Fruit fly (Drosophila melanogaster): ENCODE data around the gene mtg.

Gene mtg

DNA sequence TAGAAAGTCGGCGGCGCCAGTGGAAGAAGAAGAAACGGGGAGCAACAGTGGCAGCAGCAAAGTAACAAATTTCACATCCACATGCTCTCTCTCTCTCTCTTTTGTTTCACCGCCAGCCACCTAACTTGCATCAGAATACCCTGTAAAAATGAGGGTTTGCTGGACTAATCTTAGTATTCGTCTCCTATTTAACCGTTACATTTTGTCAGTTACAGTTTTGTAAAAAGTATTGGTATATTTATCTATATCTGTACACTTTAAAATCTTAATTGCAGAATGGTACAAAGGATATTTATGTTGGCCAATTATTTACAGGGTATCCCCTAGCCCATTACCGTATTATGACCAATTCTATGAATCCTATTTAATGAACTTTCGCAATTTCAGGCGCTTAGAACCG is 16.4 kb upstream of the mtg start (continued):
- TF ChIP-seq da (GFP tag; optimal IDR thresholded peaks at IDR 0.05) = no peak
- no peak for TF ChIP-seq aop (GFP tag; IDR thresholded peaks at IDR 0.05)
- no peak for TF ChIP-seq nom (GFP tag; optimal IDR thresholded peaks at IDR 0.05)
- no peak for TF ChIP-seq eyg (GFP tag; optimal IDR thresholded peaks at IDR 0.05)
- no peak for TF ChIP-seq Sry-δ (GFP tag; optimal IDR thresholded peaks at IDR 0.05)
- no peak for TF ChIP-seq CG18764 (GFP tag; optimal IDR thresholded peaks at IDR 0.05)
- no peak for TF ChIP-seq CG2199 (GFP tag; IDR thresholded peaks at IDR 0.05)
- TF ChIP-seq CG1602 (GFP tag; optimal IDR thresholded peaks at IDR 0.05) = no peak
- TF ChIP-seq CG8944 (GFP tag; optimal IDR thresholded peaks at IDR 0.05) = no peak
- no peak for TF ChIP-seq Dref (GFP tag; IDR thresholded peaks at IDR 0.05)
- TF ChIP-seq Abd-B (GFP tag; optimal IDR thresholded peaks at IDR 0.05) = no peak
- TF ChIP-seq CG12391 (tag; optimal IDR thresholded peaks at IDR 0.05) = peak; percentile 41
- no peak for TF ChIP-seq CG2116 (GFP tag; optimal IDR thresholded peaks at IDR 0.05)
- no peak for TF ChIP-seq pfk (GFP tag; optimal IDR thresholded peaks at IDR 0.05)
- TF ChIP-seq ap (GFP tag; IDR thresholded peaks at IDR 0.05) = no peak
- peak; percentile 7 for TF ChIP-seq Hr3 (GFP tag; optimal IDR thresholded peaks at IDR 0.05)
- TF ChIP-seq lilli (GFP tag; optimal IDR thresholded peaks at IDR 0.05) = no peak
- no peak for TF ChIP-seq bab2 (GFP tag; optimal IDR thresholded peaks at IDR 0.05)
- no peak for TF ChIP-seq tna (GFP tag; IDR thresholded peaks at IDR 0.05; ENCODE audit: partially characterized antibody)
- TF ChIP-seq Hmx (GFP tag; optimal IDR thresholded peaks at IDR 0.05) = no peak
- no peak for TF ChIP-seq jing (GFP tag; optimal IDR thresholded peaks at IDR 0.05)
- no peak for TF ChIP-seq nmo (GFP tag; optimal IDR thresholded peaks at IDR 0.05)
- peak; percentile 67 for TF ChIP-seq Drgx (GFP tag; IDR thresholded peaks at IDR 0.05)
- TF ChIP-seq Kr (GFP tag; optimal IDR thresholded peaks at IDR 0.05) = no peak
- peak; percentile 3 for TF ChIP-seq CoRest (tag; optimal IDR thresholded peaks at IDR 0.05)
- TF ChIP-seq fd102C (GFP tag; optimal IDR thresholded peaks at IDR 0.05) = no peak
- TF ChIP-seq so (GFP tag; IDR thresholded peaks at IDR 0.05) = no peak
- no peak for TF ChIP-seq CG16815 (GFP tag; optimal IDR thresholded peaks at IDR 0.05)
- TF ChIP-seq CG12071 (GFP tag; optimal IDR thresholded peaks at IDR 0.05) = no peak
- no peak for TF ChIP-seq oc (tag; optimal IDR thresholded peaks at IDR 0.05)
- no peak for TF ChIP-seq tup (GFP tag; optimal IDR thresholded peaks at IDR 0.05)
- TF ChIP-seq ham (GFP tag; IDR thresholded peaks at IDR 0.05) = no peak
- no peak for TF ChIP-seq ro (GFP tag; IDR thresholded peaks at IDR 0.05)
- no peak for TF ChIP-seq CG14441 (GFP tag; IDR thresholded peaks at IDR 0.05)
- TF ChIP-seq CG1233 (GFP tag; optimal IDR thresholded peaks at IDR 0.05) = no peak
- TF ChIP-seq CG1529 (GFP tag; optimal IDR thresholded peaks at IDR 0.05) = peak; percentile 18
- no peak for TF ChIP-seq bigmax (GFP tag; optimal IDR thresholded peaks at IDR 0.05)
- TF ChIP-seq Oaz (GFP tag; IDR thresholded peaks at IDR 0.05) = peak; percentile 42; the same call in 1 of the 2 replicates
- no peak for TF ChIP-seq HmgD (GFP tag; optimal IDR thresholded peaks at IDR 0.05)
- TF ChIP-seq Hey (tag; optimal IDR thresholded peaks at IDR 0.05) = no peak
- TF ChIP-seq Mad (GFP tag; optimal IDR thresholded peaks at IDR 0.05) = no peak
- TF ChIP-seq D19B (GFP tag; optimal IDR thresholded peaks at IDR 0.05) = peak; percentile 86
- no peak for TF ChIP-seq CG1792 (GFP tag; optimal IDR thresholded peaks at IDR 0.05)
- peak; percentile 16 for TF ChIP-seq Oli (tag; optimal IDR thresholded peaks at IDR 0.05)
- 0 out of 2 replicates have a peak, but pooled peaks have one; percentile 13 for TF ChIP-seq vvl (GFP tag; IDR thresholded peaks at IDR 0.05)
- TF ChIP-seq CG3995 (GFP tag; optimal IDR thresholded peaks at IDR 0.05) = no peak
- no peak for TF ChIP-seq CG10959 (GFP tag; IDR thresholded peaks at IDR 0.05)
- TF ChIP-seq CG18599 (GFP tag; optimal IDR thresholded peaks at IDR 0.05) = no peak
- TF ChIP-seq CG17361 (GFP tag; IDR thresholded peaks at IDR 0.05) = no peak
- TF ChIP-seq CG12219 (GFP tag; optimal IDR thresholded peaks at IDR 0.05) = peak; percentile 12
- no peak for TF ChIP-seq CG10321 (GFP tag; IDR thresholded peaks at IDR 0.05)
- peak; percentile 40 for TF ChIP-seq az2 (GFP tag; optimal IDR thresholded peaks at IDR 0.05)
- TF ChIP-seq luna (GFP tag; optimal IDR thresholded peaks at IDR 0.05) = no peak

All from whole organism, embryonic.